Worm (Caenorhabditis elegans): ENCODE measurements around the gene C03A3.9.

C03A3.9 gene

DNA sequence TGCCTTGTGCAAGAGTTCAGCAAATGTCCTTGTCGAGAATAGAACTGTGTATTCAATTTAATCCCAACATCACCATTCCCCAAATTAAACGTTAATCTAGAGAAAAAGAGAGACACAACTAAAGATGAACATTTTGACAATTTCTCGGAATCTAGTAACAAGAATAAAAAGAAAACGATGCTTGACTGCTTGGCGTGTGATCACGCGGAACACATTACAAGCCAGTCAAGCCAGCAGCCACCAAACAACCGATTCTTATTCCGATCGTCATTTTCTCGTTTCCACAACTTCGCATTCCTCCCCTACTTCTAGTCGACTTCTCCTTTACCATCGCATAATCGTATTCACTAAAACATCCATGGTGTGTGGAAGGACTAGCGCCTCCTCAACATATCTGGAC lies 17.4 kb upstream of the C03A3.9 start:
- TF ChIP-seq fkh-10 (GFP tag; optimal IDR thresholded peaks at IDR 0.05) = no peak
- TF ChIP-seq nhr-23 (tag; optimal IDR thresholded peaks at IDR 0.05) = peak; percentile 25
- no peak for TF ChIP-seq ceh-82 (tag; optimal IDR thresholded peaks at IDR 0.05)
- peak; percentile 19 for TF ChIP-seq egl-5 (tag; optimal IDR thresholded peaks at IDR 0.05)
- TF ChIP-seq nhr-12 (tag; optimal IDR thresholded peaks at IDR 0.05) = no peak

DNA sequence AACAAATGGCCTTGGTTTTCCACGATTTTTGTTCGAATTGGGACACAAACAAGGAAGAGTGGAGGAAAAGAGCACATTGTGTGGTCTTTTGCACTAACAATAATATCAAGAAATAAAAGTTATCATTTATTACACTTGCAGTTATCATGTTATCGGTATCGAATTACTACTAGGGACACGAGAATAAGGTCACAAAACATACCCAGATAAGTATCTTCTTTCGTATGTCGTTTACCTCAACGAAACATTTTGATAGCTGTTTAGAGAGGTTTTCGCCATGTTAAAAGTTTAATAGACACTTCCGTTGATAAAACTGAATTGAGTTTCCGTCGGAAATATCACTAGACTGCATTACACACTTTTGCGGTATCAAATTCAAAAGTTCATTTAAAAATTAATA lies 15.8 kb upstream of the C03A3.9 start:
- TF ChIP-seq unc-39 (tag; optimal IDR thresholded peaks at IDR 0.05) (no peak), elt-3 (tag; optimal IDR thresholded peaks at IDR 0.05) (no peak), lin-39 (tag; optimal IDR thresholded peaks at IDR 0.05) (no peak), nfya-1 (tag; optimal IDR thresholded peaks at IDR 0.05; ENCODE audit: insufficient read depth) (no peak), nhr-11 (tag; optimal IDR thresholded peaks at IDR 0.05) (no peak), nhr-237 (tag; optimal IDR thresholded peaks at IDR 0.05) (no peak), pqm-1 (tag; optimal IDR thresholded peaks at IDR 0.05) (peak; percentile 19), elt-2 (tag; optimal IDR thresholded peaks at IDR 0.05) (peak; percentile 42), eor-1 (tag; optimal IDR thresholded peaks at IDR 0.05) (no peak)

DNA sequence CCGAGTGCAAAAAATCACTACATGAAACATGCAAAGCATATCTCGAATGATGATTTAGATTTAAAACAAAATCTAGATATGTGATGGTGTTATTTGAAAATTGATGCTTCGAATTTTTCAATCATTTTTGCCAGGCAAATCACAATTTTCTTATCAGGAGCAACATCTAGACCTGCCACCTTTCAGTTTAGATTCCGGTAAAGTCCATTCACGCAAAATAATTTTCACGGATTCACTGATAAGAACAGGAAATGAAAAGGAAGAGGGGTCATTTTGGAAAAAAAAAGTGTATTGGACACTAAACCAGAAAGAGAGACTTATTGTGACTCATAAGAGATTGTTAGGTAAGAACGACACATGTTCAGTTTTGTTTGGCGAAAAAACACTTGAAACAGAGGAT lies 14.9 kb upstream of the C03A3.9 start:
- no peak for TF ChIP-seq egl-5 (tag; optimal IDR thresholded peaks at IDR 0.05)
- no peak for TF ChIP-seq egl-27 (tag; optimal IDR thresholded peaks at IDR 0.05)
- TF ChIP-seq ZK546.5 (tag; optimal IDR thresholded peaks at IDR 0.05) = no peak
- no peak for TF ChIP-seq ceh-82 (tag; optimal IDR thresholded peaks at IDR 0.05)
- TF ChIP-seq elt-2 (tag; optimal IDR thresholded peaks at IDR 0.05) = peak; percentile 21
- peak; percentile 8 for TF ChIP-seq pqm-1 (tag; optimal IDR thresholded peaks at IDR 0.05)
- TF ChIP-seq daf-12 (tag; optimal IDR thresholded peaks at IDR 0.05) = no peak

DNA sequence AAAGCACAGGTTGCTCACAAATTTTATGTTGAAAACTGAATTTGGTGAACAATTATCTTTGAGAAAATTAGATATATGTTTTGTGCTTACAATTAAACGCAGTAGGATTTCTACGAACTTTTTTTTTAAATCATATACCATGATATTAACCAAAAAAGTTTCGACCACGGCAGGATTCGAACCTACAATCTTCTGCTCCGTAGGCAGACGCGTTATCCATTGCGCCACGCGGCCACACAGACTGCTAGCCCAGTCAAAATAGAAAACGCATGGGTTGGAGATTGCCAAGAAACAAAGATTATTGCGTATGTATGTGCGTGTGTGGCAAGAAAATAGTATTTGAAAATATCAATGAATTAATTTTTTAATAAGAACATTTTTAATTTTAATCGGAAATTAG lies 14.4 kb upstream of the C03A3.9 start:
- TF ChIP-seq lin-39 (tag; optimal IDR thresholded peaks at IDR 0.05) (peak; percentile 79), nhr-12 (tag; optimal IDR thresholded peaks at IDR 0.05) (no peak), R02D3.7 (tag; optimal IDR thresholded peaks at IDR 0.05) (no peak), mml-1 (tag; optimal IDR thresholded peaks at IDR 0.05) (no peak), nhr-28 (tag; optimal IDR thresholded peaks at IDR 0.05) (no peak), ztf-11 (tag; optimal IDR thresholded peaks at IDR 0.05) (no peak), fkh-2 (tag; optimal IDR thresholded peaks at IDR 0.05) (no peak), nhr-237 (tag; optimal IDR thresholded peaks at IDR 0.05) (no peak), ZK546.5 (tag; optimal IDR thresholded peaks at IDR 0.05) (no peak), eor-1 (tag; optimal IDR thresholded peaks at IDR 0.05) (no peak), hmg-11 (tag; optimal IDR thresholded peaks at IDR 0.05) (peak; percentile 68), pqm-1 (tag; optimal IDR thresholded peaks at IDR 0.05) (peak; percentile 51), jun-1 (tag; optimal IDR thresholded peaks at IDR 0.05) (no peak), egl-5 (tag; optimal IDR thresholded peaks at IDR 0.05) (no peak), nhr-76 (tag; optimal IDR thresholded peaks at IDR 0.05) (no peak), lsy-12 (tag; optimal IDR thresholded peaks at IDR 0.05) (no peak), elt-2 (tag; optimal IDR thresholded peaks at IDR 0.05) (peak; percentile 26), nhr-23 (tag; optimal IDR thresholded peaks at IDR 0.05) (no peak), nhr-25 (tag; optimal IDR thresholded peaks at IDR 0.05) (peak; percentile 43), fkh-10 (GFP tag; optimal IDR thresholded peaks at IDR 0.05) (no peak), elt-1 (tag; optimal IDR thresholded peaks at IDR 0.05) (no peak), nhr-77 (tag; optimal IDR thresholded peaks at IDR 0.05) (no peak), elt-3 (tag; optimal IDR thresholded peaks at IDR 0.05) (no peak), zag-1 (tag; optimal IDR thresholded peaks at IDR 0.05) (no peak), daf-12 (tag; optimal IDR thresholded peaks at IDR 0.05) (no peak), unc-39 (tag; optimal IDR thresholded peaks at IDR 0.05) (no peak), nhr-43 (tag; optimal IDR thresholded peaks at IDR 0.05; ENCODE audit: poor library complexity, severe bottlenecking) (peak; percentile 70), tbx-2 (tag; optimal IDR thresholded peaks at IDR 0.05) (peak; percentile 27), aly-2 (tag; optimal IDR thresholded peaks at IDR 0.05) (no peak), sea-2 (GFP tag; optimal IDR thresholded peaks at IDR 0.05) (no peak), nfya-1 (tag; optimal IDR thresholded peaks at IDR 0.05; ENCODE audit: insufficient read depth) (peak; percentile 57), pha-4 (tag; optimal IDR thresholded peaks at IDR 0.05) (peak; percentile 31), nhr-11 (tag; optimal IDR thresholded peaks at IDR 0.05) (no peak), ama-1 (optimal IDR thresholded peaks at IDR 0.05) (no peak), fos-1 (tag; optimal IDR thresholded peaks at IDR 0.05) (no peak), ceh-28 (tag; optimal IDR thresholded peaks at IDR 0.05) (no peak)

Measured in whole organism, L3 larva.